Worm (Caenorhabditis elegans) whole organism, L1 larva: ENCODE measurements around the gene ZC412.3.

Source experiments
- C04F5.9 ChIP-seq: sonication (generic microtip); optimal IDR thresholded peaks from 2 replicates; lab custom pipeline; 2016; ENCODE audit warnings: missing genetic modification characterization, missing compliant biosample characterization
- C34B4.2 ChIP-seq: sonication (generic microtip); optimal IDR thresholded peaks from 2 replicates; lab custom pipeline; 2017; ENCODE audit warnings: mild to moderate bottlenecking, missing genetic modification characterization, missing compliant biosample characterization
- aha-1 ChIP-seq: fragments of 150-350 bp; optimal IDR thresholded peaks from 2 replicates; lab custom pipeline; 2014; ENCODE audit warnings: missing biosample characterization, missing genetic modification characterization
- alr-1 ChIP-seq: fragments of 200-800 bp; sonication (Bioruptor generic); optimal IDR thresholded peaks from 2 replicates; lab custom pipeline; 2018; ENCODE audit warnings: borderline replicate concordance, mild to moderate bottlenecking, missing genetic modification characterization, missing compliant biosample characterization
- aly-2 ChIP-seq: fragments of 150-350 bp; optimal IDR thresholded peaks from 2 replicates; lab custom pipeline; 2014; ENCODE audit warnings: missing biosample characterization, missing genetic modification characterization
- ama-1 ChIP-seq: fragments of 150-350 bp; optimal IDR thresholded peaks from 2 replicates; lab custom pipeline; 2014
- ceh-63 ChIP-seq: fragments of 200-800 bp; sonication (Bioruptor generic); optimal IDR thresholded peaks from 2 replicates; lab custom pipeline; 2018; ENCODE audit warnings: mild to moderate bottlenecking, missing genetic modification characterization, missing compliant biosample characterization
- ceh-8 ChIP-seq: fragments of 200-800 bp; sonication (Bioruptor generic); optimal IDR thresholded peaks from 2 replicates; lab custom pipeline; 2018; ENCODE audit warnings: mild to moderate bottlenecking, missing genetic modification characterization, moderate library complexity, missing compliant biosample characterization
- ceh-82 ChIP-seq, 3 experiments: fragments of 150-350 bp in 1 of 3; sonication (generic microtip) in 2 of 3; optimal IDR thresholded peaks; 2 replicates each; lab custom pipeline; 2014 to 2017; ENCODE audit warnings: missing biosample characterization in 3 of 3, missing genetic modification characterization in 3 of 3
- ceh-88 ChIP-seq: fragments of 200-800 bp; sonication (Bioruptor generic); IDR thresholded peaks from 2 replicates; pipeline ENCODE4 v1.3.6; 2022; ENCODE audit warnings: missing genetic modification characterization, missing compliant biosample characterization
- ces-1 ChIP-seq: fragments of 150-350 bp; optimal IDR thresholded peaks from 2 replicates; lab custom pipeline; 2014; ENCODE audit warnings: missing biosample characterization, missing genetic modification reagents, missing genetic modification characterization
- dsc-1 ChIP-seq: sonication (generic microtip); optimal IDR thresholded peaks from 2 replicates; lab custom pipeline; 2016; ENCODE audit warnings: mild to moderate bottlenecking, missing genetic modification characterization, missing compliant biosample characterization
- efl-1 ChIP-seq, 4 experiments: fragments of 150-350 bp; optimal IDR thresholded peaks in 3 of 4; peaks in 1 of 4; 1 replicate in 1 of 4; 2 replicates in 3 of 4; lab custom pipeline; 2014; ENCODE audit warnings: missing biosample characterization in 2 of 4, missing genetic modification characterization in 2 of 4, missing genetic modification reagents in 2 of 4
- efl-3 ChIP-seq: fragments of 200-800 bp; sonication (Bioruptor generic); optimal IDR thresholded peaks from 2 replicates; lab custom pipeline; 2018; ENCODE audit warnings: mild to moderate bottlenecking, missing genetic modification characterization, missing compliant biosample characterization
- egl-27 ChIP-seq, 2 experiments: fragments of 150-350 bp in 1 of 2; sonication (generic microtip); optimal IDR thresholded peaks; 3 replicates each; lab custom pipeline; 2017 to 2018; ENCODE audit warnings: missing biosample characterization in 2 of 2, missing genetic modification characterization in 2 of 2, missing genetic modification reagents in 2 of 2
- elt-3 ChIP-seq, 6 experiments: fragments of 150-350 bp in 1 of 6; sonication (generic microtip); optimal IDR thresholded peaks; 2 replicates each; lab custom pipeline; 2017 to 2018; ENCODE audit warnings: missing biosample characterization in 6 of 6, missing genetic modification characterization in 6 of 6, inconsistent platforms in 1 of 6
- fkh-10 ChIP-seq: sonication (generic microtip); optimal IDR thresholded peaks from 2 replicates; lab custom pipeline; 2017; ENCODE audit warnings: missing biosample characterization, missing genetic modification reagents, missing genetic modification characterization
- fkh-8 ChIP-seq: sonication (generic microtip); optimal IDR thresholded peaks from 2 replicates; lab custom pipeline; 2016; ENCODE audit warnings: mild to moderate bottlenecking, missing genetic modification characterization, missing compliant biosample characterization
- grh-1 ChIP-seq: fragments of 200-800 bp; sonication (Bioruptor generic); IDR thresholded peaks from 2 replicates; pipeline ENCODE4 v1.3.6; 2022; ENCODE audit warnings: missing genetic modification reagents, missing genetic modification characterization, missing compliant biosample characterization
- hlh-4 ChIP-seq: sonication (generic microtip); optimal IDR thresholded peaks from 2 replicates; lab custom pipeline; 2016; ENCODE audit warnings: mild to moderate bottlenecking, missing genetic modification characterization, missing compliant biosample characterization
- isw-1 ChIP-seq: fragments of 200-800 bp; sonication (Bioruptor generic); IDR thresholded peaks from 2 replicates; pipeline ENCODE4 v1.3.6; 2022; ENCODE audit warnings: missing genetic modification characterization, missing compliant biosample characterization
- jun-1 ChIP-seq: fragments of 150-350 bp; optimal IDR thresholded peaks from 2 replicates; lab custom pipeline; 2014; ENCODE audit warnings: missing biosample characterization, missing genetic modification reagents, missing genetic modification characterization
- lin-15B ChIP-seq: fragments of 150-350 bp; sonication (generic microtip); optimal IDR thresholded peaks from 3 replicates; lab custom pipeline; 2014; ENCODE audit warnings: missing biosample characterization, missing genetic modification characterization
- lin-35 ChIP-seq, 2 experiments: fragments of 150-350 bp; optimal IDR thresholded peaks; 2 replicates each; lab custom pipeline; 2014; ENCODE audit warnings: missing biosample characterization in 2 of 2, missing genetic modification characterization in 2 of 2, missing genetic modification reagents in 2 of 2
- lsy-2 ChIP-seq, 2 experiments: fragments of 150-350 bp; optimal IDR thresholded peaks; 2 replicates each; lab custom pipeline; 2014; ENCODE audit warnings: missing biosample characterization in 2 of 2, missing genetic modification characterization in 2 of 2
- mdl-1 ChIP-seq, 2 experiments: fragments of 150-350 bp; optimal IDR thresholded peaks; 2 replicates each; lab custom pipeline; 2014 to 2017; ENCODE audit warnings: missing biosample characterization in 2 of 2, missing genetic modification characterization in 2 of 2, inconsistent platforms in 1 of 2
- nhr-12 ChIP-seq: sonication (generic microtip); optimal IDR thresholded peaks from 2 replicates; lab custom pipeline; 2017; ENCODE audit warnings: missing biosample characterization, missing genetic modification characterization
- nhr-19 ChIP-seq: fragments of 200-800 bp; sonication (Bioruptor generic); conservative IDR thresholded peaks from 2 replicates; pipeline ENCODE4 v1.3.6; 2022; ENCODE audit warnings: missing genetic modification characterization, missing compliant biosample characterization
- nhr-237 ChIP-seq: fragments of 150-350 bp; optimal IDR thresholded peaks from 2 replicates; lab custom pipeline; 2014; ENCODE audit warnings: missing biosample characterization, missing genetic modification characterization
- nhr-28 ChIP-seq: fragments of 150-350 bp; optimal IDR thresholded peaks from 2 replicates; lab custom pipeline; 2014; ENCODE audit warnings: missing biosample characterization, missing genetic modification characterization
- nhr-47 ChIP-seq: sonication (generic microtip); optimal IDR thresholded peaks from 2 replicates; lab custom pipeline; 2016; ENCODE audit warnings: mild to moderate bottlenecking, missing genetic modification characterization, moderate library complexity, missing compliant biosample characterization
- nhr-76 ChIP-seq: sonication (generic microtip); optimal IDR thresholded peaks from 2 replicates; lab custom pipeline; 2017; ENCODE audit warnings: missing biosample characterization, missing genetic modification characterization
- nhr-77 ChIP-seq: fragments of 150-350 bp; optimal IDR thresholded peaks from 2 replicates; lab custom pipeline; 2014; ENCODE audit warnings: missing biosample characterization, missing genetic modification characterization
- pag-3 ChIP-seq: sonication (generic microtip); optimal IDR thresholded peaks from 2 replicates; lab custom pipeline; 2017; ENCODE audit warnings: missing genetic modification characterization, mild to moderate bottlenecking, missing compliant biosample characterization, antibody characterized with exemption, borderline replicate concordance; ENCODE audit not compliant: insufficient read depth
- sptf-1 ChIP-seq: fragments of 150-350 bp; optimal IDR thresholded peaks from 2 replicates; lab custom pipeline; 2014; ENCODE audit warnings: missing biosample characterization, missing genetic modification characterization
- sup-37 ChIP-seq: fragments of 200-800 bp; sonication (Bioruptor generic); optimal IDR thresholded peaks from 2 replicates; lab custom pipeline; 2018; ENCODE audit warnings: mild to moderate bottlenecking, missing genetic modification characterization, missing compliant biosample characterization
- swsn-7 ChIP-seq: sonication (generic microtip); optimal IDR thresholded peaks from 2 replicates; lab custom pipeline; 2016; ENCODE audit warnings: missing genetic modification characterization, missing compliant biosample characterization
- tbx-2 ChIP-seq: sonication (generic microtip); optimal IDR thresholded peaks from 2 replicates; lab custom pipeline; 2016; ENCODE audit warnings: missing genetic modification characterization, missing compliant biosample characterization
- tlp-1 ChIP-seq: fragments of 150-350 bp; optimal IDR thresholded peaks from 2 replicates; lab custom pipeline; 2014; ENCODE audit warnings: missing biosample characterization, missing genetic modification characterization
- xbp-1 ChIP-seq: sonication (generic microtip); optimal IDR thresholded peaks from 2 replicates; lab custom pipeline; 2016; ENCODE audit warnings: missing genetic modification characterization, missing compliant biosample characterization
- ztf-11 ChIP-seq, 2 experiments: sonication (generic microtip); optimal IDR thresholded peaks; 2 replicates each; lab custom pipeline; 2016 to 2017; ENCODE audit warnings: missing genetic modification characterization in 2 of 2, missing biosample characterization in 1 of 2, missing compliant biosample characterization in 1 of 2
- ztf-4 ChIP-seq: fragments of 150-350 bp; optimal IDR thresholded peaks from 2 replicates; lab custom pipeline; 2014; ENCODE audit warnings: missing biosample characterization, missing genetic modification characterization

Gene ZC412.3

ce11 chrV:14833219-14833618 is 38.1 kb downstream of the ZC412.3 start (continued):
- no peak for TF ChIP-seq ceh-8 (GFP tag; lab: Kevin White, UChicago)
- TF ChIP-seq nhr-237 (tag; lab: Kevin White, UChicago), result no peak
- no peak for TF ChIP-seq nhr-19 (GFP tag; lab: Robert Waterston, UW)
- TF ChIP-seq nhr-28 (tag; lab: Kevin White, UChicago), result no peak
- TF ChIP-seq pag-3, result no peak
- TF ChIP-seq ces-1, result no peak
- no peak for TF ChIP-seq jun-1 (tag; lab: Kevin White, UChicago)
- no peak for TF ChIP-seq tlp-1 (tag; lab: Kevin White, UChicago)
- TF ChIP-seq C34B4.2, result no peak
- no peak for TF ChIP-seq alr-1
- no peak for TF ChIP-seq aly-2 (tag; lab: Kevin White, UChicago)
- peak in 1 of 2 experiments; percentile 5 for TF ChIP-seq ztf-11 (tag; optimal IDR thresholded peaks at IDR 0.05; lab: Kevin White, UChicago)
- peak in 1 of 2 experiments; percentile 40 for TF ChIP-seq lin-35 (GFP tag; optimal IDR thresholded peaks at IDR 0.05; lab: Kevin White, UChicago)
- TF ChIP-seq grh-1, result no peak
- no peak for TF ChIP-seq fkh-10 (GFP tag; lab: Kevin White, UChicago)
- TF ChIP-seq nhr-77 (tag; lab: Kevin White, UChicago), result no peak
- peak in 2 of 3 experiments; percentile 2 to 65 for TF ChIP-seq ceh-82 (tag; optimal IDR thresholded peaks at IDR 0.05; lab: Kevin White, UChicago)
- TF ChIP-seq lsy-2 (tag; optimal IDR thresholded peaks at IDR 0.05; lab: Kevin White, UChicago), result peak in 1 of 2 experiments; percentile 22
- TF ChIP-seq dsc-1 (tag; lab: Kevin White, UChicago), result no peak
- peak; percentile 26 for TF ChIP-seq nhr-47
- TF ChIP-seq egl-27 (tag; optimal IDR thresholded peaks at IDR 0.05; lab: Kevin White, UChicago), result no peak
- no peak for TF ChIP-seq efl-3 (GFP tag; lab: Kevin White, UChicago)
- peak; percentile 34 for TF ChIP-seq fkh-8
- no peak for TF ChIP-seq ceh-63
- no peak for TF ChIP-seq mdl-1 (tag; optimal IDR thresholded peaks at IDR 0.05; lab: Kevin White, UChicago)
- TF ChIP-seq lin-15B (tag; lab: Kevin White, UChicago), result no peak
- peak; percentile 8 to 10 for TF ChIP-seq efl-1 (optimal IDR thresholded peaks at IDR 0.05; lab: Kevin White, UChicago)
- TF ChIP-seq efl-1 (GFP tag; optimal IDR thresholded peaks at IDR 0.05 in 1 of 2; lab: Kevin White, UChicago), result peak in 1 of 2 experiments; percentile 45
- peak; percentile 15 for TF ChIP-seq swsn-7 (tag; lab: Kevin White, UChicago)
- TF ChIP-seq ama-1 (lab: Kevin White, UChicago), result no peak
- no peak for TF ChIP-seq ztf-4 (tag; lab: Kevin White, UChicago)
- TF ChIP-seq isw-1 (GFP tag; lab: Robert Waterston, UW), result peak; percentile 39; the same call in 1 of the 2 replicates
- no peak for TF ChIP-seq elt-3 (tag; optimal IDR thresholded peaks at IDR 0.05; lab: Kevin White, UChicago)
- peak; percentile 53 for TF ChIP-seq tbx-2
- no peak for TF ChIP-seq xbp-1 (tag; lab: Kevin White, UChicago)

DNA sequence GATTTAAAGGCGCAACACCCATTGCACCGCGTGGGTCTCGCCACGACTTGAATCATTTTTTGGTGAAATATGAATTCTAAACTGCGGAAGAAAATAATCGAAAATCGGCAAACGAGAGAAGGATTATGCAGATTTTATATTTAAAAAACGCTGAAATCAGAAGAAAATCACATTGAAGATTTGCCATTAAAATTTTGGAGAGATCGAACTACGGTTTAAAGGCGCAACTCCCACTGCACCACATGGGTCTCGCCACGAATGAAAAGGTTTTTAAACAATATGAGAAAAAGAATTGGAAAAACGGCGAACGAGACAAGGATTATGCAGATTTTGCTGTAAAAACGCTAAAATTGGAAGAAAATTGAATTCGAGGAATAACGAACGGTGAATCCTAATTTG is 38.6 kb downstream of the ZC412.3 start:
- TF ChIP-seq sptf-1 (tag; lab: Kevin White, UChicago) (no peak), aha-1 (tag; lab: Kevin White, UChicago) (no peak), sup-37 (GFP tag; lab: Kevin White, UChicago) (no peak), ama-1 (lab: Kevin White, UChicago) (no peak), nhr-12 (tag; lab: Kevin White, UChicago) (no peak), ceh-88 (GFP tag; lab: Robert Waterston, UW) (no peak), C04F5.9 (tag; lab: Kevin White, UChicago) (no peak), hlh-4 (tag; lab: Kevin White, UChicago) (no peak), nhr-76 (tag; lab: Kevin White, UChicago) (no peak)
- TF ChIP-seq, all 84 proteins: peak for 0
